Fruit fly (Drosophila melanogaster): ENCODE measurements around the gene CG3544.

The CG3544 gene

DNA sequence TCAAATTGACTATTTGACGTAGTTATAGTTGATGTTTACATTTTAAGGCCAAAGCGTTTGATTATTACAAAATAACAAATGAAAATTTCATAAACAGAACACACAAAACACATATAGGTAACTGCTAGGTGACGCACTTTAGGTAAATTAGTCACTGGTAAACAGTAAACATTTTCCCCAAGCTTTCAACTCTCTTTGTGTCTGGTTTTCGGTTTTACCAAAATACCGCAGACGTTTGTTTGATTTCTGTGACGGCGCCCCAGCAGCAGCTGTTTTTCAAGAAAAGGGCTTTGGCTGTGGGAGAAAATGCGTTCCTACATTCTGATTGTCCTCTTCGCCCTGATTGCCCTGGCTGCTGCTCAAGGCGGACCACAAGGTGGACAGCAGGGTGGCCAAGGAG, 7.9 kb upstream of the CG3544 start, which contains the start of gene CG13946:
Gene CG13946, plus strand, starts transcription at position 301 of the 400 bp plus-strand sequence.
- TF ChIP-seq CG15710 (tag; optimal IDR thresholded peaks at IDR 0.05) = no peak
- TF ChIP-seq D1 (tag; optimal IDR thresholded peaks at IDR 0.05) = no peak
- no peak for TF ChIP-seq fd96Ca (GFP tag; IDR thresholded peaks at IDR 0.05)
- no peak for TF ChIP-seq CG4496 (GFP tag; IDR thresholded peaks at IDR 0.05)
- TF ChIP-seq Ets98B (GFP tag; IDR thresholded peaks at IDR 0.05) = no peak
- no peak for TF ChIP-seq Snoo (tag; optimal IDR thresholded peaks at IDR 0.05)
- no peak for TF ChIP-seq CG17806 (tag; optimal IDR thresholded peaks at IDR 0.05)
- TF ChIP-seq Pif1A (GFP tag; optimal IDR thresholded peaks at IDR 0.05) = no peak
- TF ChIP-seq CG12605 (GFP tag; IDR thresholded peaks at IDR 0.05) = no peak
- no peak for TF ChIP-seq CG8159 (tag; optimal IDR thresholded peaks at IDR 0.05)
- no peak for TF ChIP-seq CG8301 (tag; optimal IDR thresholded peaks at IDR 0.05)
- TF ChIP-seq CG9948 (tag; optimal IDR thresholded peaks at IDR 0.05) = no peak
- TF ChIP-seq rn (GFP tag; IDR thresholded peaks at IDR 0.05) = no peak
- TF ChIP-seq gl (tag; optimal IDR thresholded peaks at IDR 0.05) = no peak
- no peak for TF ChIP-seq CG32121 (GFP tag; IDR thresholded peaks at IDR 0.05)
- TF ChIP-seq EcR (GFP tag; optimal IDR thresholded peaks at IDR 0.05) = no peak
- TF ChIP-seq CG13204 (GFP tag; optimal IDR thresholded peaks at IDR 0.05) = no peak
- TF ChIP-seq CG34367 (tag; optimal IDR thresholded peaks at IDR 0.05) = no peak
- TF ChIP-seq Pif1B (GFP tag; optimal IDR thresholded peaks at IDR 0.05) = no peak
- TF ChIP-seq CG14655 (GFP tag; optimal IDR thresholded peaks at IDR 0.05) = no peak

dm6 chr2L:779123-779584, 5.0 kb upstream of the CG3544 start, which contains the start of gene CG13947:
TSS of gene CG13947 (plus strand) at chr2L:779173.
- TF ChIP-seq Pif1B (GFP tag; optimal IDR thresholded peaks at IDR 0.05) (no peak), CG8159 (tag; optimal IDR thresholded peaks at IDR 0.05) (no peak), fd96Ca (GFP tag; IDR thresholded peaks at IDR 0.05) (no peak), Pif1A (GFP tag; optimal IDR thresholded peaks at IDR 0.05) (no peak), CG8301 (tag; optimal IDR thresholded peaks at IDR 0.05) (no peak), Snoo (tag; optimal IDR thresholded peaks at IDR 0.05) (no peak), CG9948 (tag; optimal IDR thresholded peaks at IDR 0.05) (no peak), EcR (GFP tag; optimal IDR thresholded peaks at IDR 0.05) (no peak), Ets98B (GFP tag; IDR thresholded peaks at IDR 0.05) (no peak), rn (GFP tag; IDR thresholded peaks at IDR 0.05) (no peak)

DNA sequence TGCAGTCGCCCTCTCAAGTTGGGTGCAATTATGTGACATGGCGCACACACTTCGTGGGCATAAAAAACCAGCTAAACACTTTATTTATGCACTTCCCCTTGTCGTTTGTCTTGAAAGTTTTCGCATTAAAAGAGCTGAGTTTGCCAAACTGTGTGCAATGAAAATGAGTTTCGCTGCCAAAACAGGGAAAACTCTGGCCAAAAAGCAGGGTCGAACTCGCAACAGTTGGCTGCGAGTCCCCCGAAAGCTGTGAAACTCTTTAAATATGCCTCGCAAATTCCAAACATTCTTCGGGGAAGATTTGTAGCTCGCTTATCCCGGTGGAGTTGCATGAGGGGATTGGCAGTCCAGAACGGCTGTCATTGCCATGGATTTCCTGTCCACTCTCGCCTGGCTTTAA, 4.0 kb upstream of the CG3544 start, which contains the start of gene Gr21a:
Gene Gr21a, plus strand, starts transcription at position 301 of the 400 bp plus-strand sequence.
- TF ChIP-seq Ets98B (GFP tag; IDR thresholded peaks at IDR 0.05) (no peak), gl (tag; optimal IDR thresholded peaks at IDR 0.05) (no peak), CG4496 (GFP tag; IDR thresholded peaks at IDR 0.05) (no peak), Pif1A (GFP tag; optimal IDR thresholded peaks at IDR 0.05) (no peak), CG9948 (tag; optimal IDR thresholded peaks at IDR 0.05) (no peak), CG8159 (tag; optimal IDR thresholded peaks at IDR 0.05) (no peak), CG10348 (GFP tag; IDR thresholded peaks at IDR 0.05) (no peak), CG12605 (GFP tag; IDR thresholded peaks at IDR 0.05) (no peak), CG8301 (tag; optimal IDR thresholded peaks at IDR 0.05) (no peak), Pif1B (GFP tag; optimal IDR thresholded peaks at IDR 0.05) (no peak), CG14655 (GFP tag; optimal IDR thresholded peaks at IDR 0.05) (no peak), D1 (tag; optimal IDR thresholded peaks at IDR 0.05) (no peak), CG32121 (GFP tag; IDR thresholded peaks at IDR 0.05) (no peak), Snoo (tag; optimal IDR thresholded peaks at IDR 0.05) (no peak), EcR (GFP tag; optimal IDR thresholded peaks at IDR 0.05) (no peak)

DNA sequence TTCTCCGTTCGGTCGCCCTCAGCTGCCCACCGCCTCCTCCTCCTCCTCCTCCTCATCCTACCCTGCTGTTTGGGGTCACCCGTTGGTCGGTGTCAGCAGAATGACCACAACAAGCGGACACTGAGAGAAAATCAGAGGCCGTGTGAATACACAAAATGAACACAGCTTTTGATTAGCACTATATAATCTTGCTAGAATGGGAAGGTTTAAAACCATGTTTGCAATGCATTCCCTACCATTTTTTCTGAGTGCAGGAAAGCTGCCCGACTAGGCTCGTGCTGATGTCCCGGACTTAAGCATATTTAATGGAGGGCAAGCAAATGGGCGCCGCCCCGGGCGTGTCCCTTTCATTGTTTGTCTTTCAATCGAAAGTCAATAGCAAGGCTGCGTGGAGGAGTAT, 3.3 kb upstream of the CG3544 start:
- TF ChIP-seq CG9948 (tag; optimal IDR thresholded peaks at IDR 0.05) (no peak), CG12605 (GFP tag; IDR thresholded peaks at IDR 0.05) (no peak), fd96Ca (GFP tag; IDR thresholded peaks at IDR 0.05) (no peak), CG10348 (GFP tag; IDR thresholded peaks at IDR 0.05) (no peak), CG15710 (tag; optimal IDR thresholded peaks at IDR 0.05) (no peak), Pif1B (GFP tag; optimal IDR thresholded peaks at IDR 0.05) (no peak), EcR (GFP tag; optimal IDR thresholded peaks at IDR 0.05) (no peak), CG13204 (GFP tag; optimal IDR thresholded peaks at IDR 0.05) (no peak), CG4496 (GFP tag; IDR thresholded peaks at IDR 0.05) (no peak), rn (GFP tag; IDR thresholded peaks at IDR 0.05) (no peak), CG34367 (tag; optimal IDR thresholded peaks at IDR 0.05) (no peak), gl (tag; optimal IDR thresholded peaks at IDR 0.05) (no peak), CG8301 (tag; optimal IDR thresholded peaks at IDR 0.05) (no peak), CG32121 (GFP tag; IDR thresholded peaks at IDR 0.05) (no peak), CG14655 (GFP tag; optimal IDR thresholded peaks at IDR 0.05) (no peak), Pif1A (GFP tag; optimal IDR thresholded peaks at IDR 0.05) (no peak), D1 (tag; optimal IDR thresholded peaks at IDR 0.05) (no peak)

dm6 chr2L:789966-790365, 5.8 kb downstream of the CG3544 start:
- TF ChIP-seq D1 (tag; optimal IDR thresholded peaks at IDR 0.05) = no peak
- TF ChIP-seq Ets98B (GFP tag; IDR thresholded peaks at IDR 0.05) = no peak
- TF ChIP-seq CG15710 (tag; optimal IDR thresholded peaks at IDR 0.05) = no peak

DNA sequence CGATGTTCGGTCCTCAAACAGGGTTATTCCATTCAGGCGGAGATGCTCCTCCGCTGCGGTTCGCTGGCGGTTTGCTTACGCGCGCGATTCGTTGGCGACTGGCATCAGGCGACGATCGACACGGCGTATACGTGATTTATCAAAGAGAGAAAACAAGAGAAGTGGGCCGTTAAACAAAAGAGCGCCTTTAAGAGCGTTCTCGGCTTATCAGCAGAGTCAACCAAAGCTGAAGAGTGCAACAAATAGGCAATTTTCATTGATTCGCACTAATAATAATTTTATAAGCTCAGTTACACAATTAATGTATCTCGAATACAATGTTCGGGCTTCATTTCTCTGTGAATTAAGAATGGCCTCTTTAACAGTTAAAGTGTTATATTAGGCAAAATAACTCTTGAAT, 6.6 kb downstream of the CG3544 start, which contains the start of gene Pkg21D:
Gene Pkg21D, minus strand, starts transcription at position 101 of the 400 bp plus-strand sequence.
- no peak for TF ChIP-seq Snoo (tag; optimal IDR thresholded peaks at IDR 0.05)
- TF ChIP-seq rn (GFP tag; IDR thresholded peaks at IDR 0.05) = no peak
- no peak for TF ChIP-seq Pif1B (GFP tag; optimal IDR thresholded peaks at IDR 0.05)
- no peak for TF ChIP-seq CG8159 (tag; optimal IDR thresholded peaks at IDR 0.05)
- no peak for TF ChIP-seq Pif1A (GFP tag; optimal IDR thresholded peaks at IDR 0.05)
- no peak for TF ChIP-seq CG17806 (tag; optimal IDR thresholded peaks at IDR 0.05)
- TF ChIP-seq CG4496 (GFP tag; IDR thresholded peaks at IDR 0.05) = no peak
- TF ChIP-seq CG8301 (tag; optimal IDR thresholded peaks at IDR 0.05) = no peak
- no peak for TF ChIP-seq CG32121 (GFP tag; IDR thresholded peaks at IDR 0.05)
- TF ChIP-seq CG14655 (GFP tag; optimal IDR thresholded peaks at IDR 0.05) = no peak
- TF ChIP-seq CG34367 (tag; optimal IDR thresholded peaks at IDR 0.05) = no peak
